Fruit fly (Drosophila melanogaster) whole organism, embryonic: ENCODE measurements around the gene CG42494.

ENCODE experiments used
- Antp ChIP-seq: fragments of 200-800 bp; sonication (Bioruptor generic); optimal IDR thresholded peaks from 3 replicates; lab custom pipeline; 2016; ENCODE audit warnings: missing biosample characterization, missing genetic modification characterization
- Bgb ChIP-seq: fragments of 200-800 bp; sonication (Bioruptor generic); IDR thresholded peaks from 2 replicates; pipeline ENCODE4 v1.3.6; 2022; ENCODE audit warnings: missing biosample characterization, missing genetic modification characterization; ENCODE audit not compliant: partially characterized antibody
- CG10209 ChIP-seq: fragments of 200-800 bp; sonication (Bioruptor generic); optimal IDR thresholded peaks from 3 replicates; lab custom pipeline; 2017; ENCODE audit warnings: missing biosample characterization, mild to moderate bottlenecking, missing genetic modification characterization, missing genetic modification reagents
- CG10267 ChIP-seq: fragments of 200-800 bp; sonication (Bioruptor generic); optimal IDR thresholded peaks from 2 replicates; lab custom pipeline; 2018; ENCODE audit warnings: missing biosample characterization, mild to moderate bottlenecking, missing genetic modification characterization, moderate library complexity
- CG12299 ChIP-seq: fragments of 200-800 bp; sonication (Bioruptor generic); optimal IDR thresholded peaks from 2 replicates; lab custom pipeline; 2018; ENCODE audit warnings: missing biosample characterization, mild to moderate bottlenecking, missing genetic modification characterization
- CG12391 ChIP-seq: fragments of 200-800 bp; sonication (Bioruptor generic); optimal IDR thresholded peaks from 3 replicates; lab custom pipeline; 2018; ENCODE audit warnings: missing biosample characterization, mild to moderate bottlenecking, missing genetic modification characterization, moderate library complexity
- CG13424 ChIP-seq: fragments of 200-800 bp; sonication (Bioruptor generic); optimal IDR thresholded peaks from 2 replicates; lab custom pipeline; 2019; ENCODE audit warnings: missing biosample characterization, mild to moderate bottlenecking, missing genetic modification characterization, moderate library complexity
- CG14014 ChIP-seq: fragments of 200-800 bp; sonication (Bioruptor generic); IDR thresholded peaks from 2 replicates; pipeline ENCODE4 v1.3.6; 2022; ENCODE audit warnings: missing biosample characterization, missing genetic modification characterization
- CG14710 ChIP-seq: fragments of 200-800 bp; sonication (Bioruptor generic); optimal IDR thresholded peaks from 3 replicates; lab custom pipeline; 2019; ENCODE audit warnings: missing biosample characterization, mild to moderate bottlenecking, missing genetic modification characterization, moderate library complexity
- CG15514 ChIP-seq: fragments of 200-800 bp; sonication (Bioruptor generic); optimal IDR thresholded peaks from 3 replicates; lab custom pipeline; 2017; ENCODE audit warnings: missing biosample characterization, missing genetic modification characterization, mild to moderate bottlenecking, moderate library complexity, missing genetic modification reagents
- CG17912 ChIP-seq: fragments of 200-800 bp; sonication (Bioruptor generic); optimal IDR thresholded peaks from 2 replicates; lab custom pipeline; 2018; ENCODE audit warnings: missing biosample characterization, mild to moderate bottlenecking, missing genetic modification characterization
- CG30403 ChIP-seq: fragments of 200-800 bp; sonication (Bioruptor generic); optimal IDR thresholded peaks from 3 replicates; lab custom pipeline; 2016; ENCODE audit warnings: missing biosample characterization, missing genetic modification characterization
- CG3065 ChIP-seq: fragments of 200-800 bp; sonication (Bioruptor generic); optimal IDR thresholded peaks from 2 replicates; lab custom pipeline; 2016; ENCODE audit warnings: missing biosample characterization, missing genetic modification characterization
- CG32532 ChIP-seq: fragments of 200-800 bp; sonication (Bioruptor generic); IDR thresholded peaks from 2 replicates; pipeline ENCODE4 v1.3.6; 2022; ENCODE audit warnings: missing biosample characterization, missing genetic modification characterization
- CG33557 ChIP-seq: fragments of 200-800 bp; sonication (Bioruptor generic); optimal IDR thresholded peaks from 2 replicates; lab custom pipeline; 2019; ENCODE audit warnings: missing biosample characterization, mild to moderate bottlenecking, missing genetic modification characterization, moderate library complexity
- CG4730 ChIP-seq: fragments of 200-800 bp; sonication (Bioruptor generic); IDR thresholded peaks from 2 replicates; pipeline ENCODE4 v1.3.6; 2022; ENCODE audit warnings: missing biosample characterization, missing genetic modification characterization
- CG5953 ChIP-seq: fragments of 200-800 bp; sonication (Bioruptor generic); IDR thresholded peaks from 2 replicates; pipeline ENCODE4 v1.3.6; 2022; ENCODE audit warnings: missing biosample characterization, missing genetic modification characterization
- CG6254 ChIP-seq: fragments of 200-800 bp; sonication (Bioruptor generic); optimal IDR thresholded peaks from 3 replicates; lab custom pipeline; 2017; ENCODE audit warnings: mild to moderate bottlenecking, missing biosample characterization, missing genetic modification reagents, missing genetic modification characterization
- CG9215 ChIP-seq: fragments of 200-800 bp; sonication (Bioruptor generic); IDR thresholded peaks from 2 replicates; pipeline ENCODE4 v1.3.6; 2022; ENCODE audit warnings: missing biosample characterization, missing genetic modification characterization
- Chrac-16 ChIP-seq: fragments of 200-800 bp; sonication (Bioruptor generic); optimal IDR thresholded peaks from 3 replicates; lab custom pipeline; 2016; ENCODE audit warnings: missing biosample characterization, missing genetic modification characterization
- Doc3 ChIP-seq: fragments of 200-800 bp; sonication (Bioruptor generic); IDR thresholded peaks from 3 replicates; pipeline ENCODE4 v1.3.6; 2022; ENCODE audit warnings: missing biosample characterization, missing genetic modification characterization; ENCODE audit not compliant: partially characterized antibody
- Dref ChIP-seq: fragments of 200-800 bp; sonication (Bioruptor generic); IDR thresholded peaks from 2 replicates; pipeline ENCODE4 v1.3.6; 2022; ENCODE audit warnings: missing biosample characterization, missing genetic modification characterization
- E2f1 ChIP-seq: fragments of 200-800 bp; sonication (Bioruptor generic); IDR thresholded peaks from 2 replicates; pipeline ENCODE4 v1.3.6; 2022; ENCODE audit warnings: missing biosample characterization, missing genetic modification characterization
- Fer1 ChIP-seq: fragments of 200-800 bp; sonication (Bioruptor generic); optimal IDR thresholded peaks from 2 replicates; lab custom pipeline; 2017; ENCODE audit warnings: missing biosample characterization, mild to moderate bottlenecking, missing genetic modification characterization
- Hey ChIP-seq: fragments of 200-800 bp; sonication (Bioruptor generic); optimal IDR thresholded peaks from 3 replicates; lab custom pipeline; 2018; ENCODE audit warnings: missing biosample characterization, mild to moderate bottlenecking, missing genetic modification characterization
- HmgZ ChIP-seq: fragments of 200-800 bp; sonication (Bioruptor generic); optimal IDR thresholded peaks from 2 replicates; lab custom pipeline; 2018; ENCODE audit warnings: missing biosample characterization, mild to moderate bottlenecking, missing genetic modification characterization
- Jarid2 ChIP-seq: fragments of 200-800 bp; sonication (Bioruptor generic); optimal IDR thresholded peaks from 3 replicates; lab custom pipeline; 2017; ENCODE audit warnings: mild to moderate bottlenecking, missing biosample characterization, missing genetic modification reagents, missing genetic modification characterization
- Lhr ChIP-seq: fragments of 200-800 bp; sonication (Bioruptor generic); optimal IDR thresholded peaks from 3 replicates; lab custom pipeline; 2017; ENCODE audit warnings: mild to moderate bottlenecking, missing biosample characterization, missing genetic modification reagents, missing genetic modification characterization
- Max ChIP-seq: fragments of 200-800 bp; sonication (Bioruptor generic); optimal IDR thresholded peaks from 2 replicates; lab custom pipeline; 2016; ENCODE audit warnings: missing biosample characterization, mild to moderate bottlenecking, missing genetic modification characterization
- Nf-YB ChIP-seq: fragments of 200-800 bp; sonication (Bioruptor generic); optimal IDR thresholded peaks from 3 replicates; lab custom pipeline; 2019; ENCODE audit warnings: missing biosample characterization, mild to moderate bottlenecking, missing genetic modification characterization, moderate library complexity
- Sox100B ChIP-seq: fragments of 200-800 bp; sonication (Bioruptor generic); optimal IDR thresholded peaks from 3 replicates; lab custom pipeline; 2018; ENCODE audit warnings: missing biosample characterization, mild to moderate bottlenecking, missing genetic modification characterization
- Sry-β ChIP-seq: fragments of 200-800 bp; sonication (Bioruptor generic); optimal IDR thresholded peaks from 2 replicates; lab custom pipeline; 2018; ENCODE audit warnings: missing biosample characterization, mild to moderate bottlenecking, missing genetic modification characterization, moderate library complexity
- al ChIP-seq: fragments of 200-800 bp; sonication (Bioruptor generic); IDR thresholded peaks from 2 replicates; pipeline ENCODE4 v1.3.6; 2022; ENCODE audit warnings: missing biosample characterization, missing genetic modification characterization
- chinmo ChIP-seq: fragments of 200-800 bp; sonication (Bioruptor generic); IDR thresholded peaks from 4 replicates; pipeline ENCODE4 v1.3.6; 2022; ENCODE audit warnings: missing biosample characterization, missing genetic modification characterization; ENCODE audit not compliant: partially characterized antibody
- da ChIP-seq: fragments of 200-800 bp; sonication (Bioruptor generic); optimal IDR thresholded peaks from 2 replicates; lab custom pipeline; 2016; ENCODE audit warnings: missing biosample characterization, missing genetic modification characterization
- esg ChIP-seq: fragments of 200-800 bp; sonication (Bioruptor generic); conservative IDR thresholded peaks from 2 replicates; pipeline ENCODE4 v1.3.6; 2022; ENCODE audit warnings: missing biosample characterization, missing genetic modification characterization
- ewg ChIP-seq: fragments of 200-800 bp; sonication (Bioruptor generic); optimal IDR thresholded peaks from 3 replicates; lab custom pipeline; 2017; ENCODE audit warnings: mild to moderate bottlenecking, missing biosample characterization, missing genetic modification reagents, missing genetic modification characterization
- fd3F ChIP-seq: fragments of 200-800 bp; sonication (Bioruptor generic); optimal IDR thresholded peaks from 2 replicates; lab custom pipeline; 2018; ENCODE audit warnings: missing biosample characterization, mild to moderate bottlenecking, missing genetic modification characterization, moderate library complexity
- gfzf ChIP-seq: fragments of 200-800 bp; sonication (Bioruptor generic); optimal IDR thresholded peaks from 2 replicates; lab custom pipeline; 2016; ENCODE audit warnings: missing biosample characterization, mild to moderate bottlenecking, missing genetic modification characterization, moderate library complexity
- org-1 ChIP-seq: fragments of 200-800 bp; sonication (Bioruptor generic); optimal IDR thresholded peaks from 2 replicates; lab custom pipeline; 2017; ENCODE audit warnings: missing biosample characterization, missing genetic modification characterization
- peb ChIP-seq: fragments of 200-800 bp; sonication (Bioruptor generic); IDR thresholded peaks from 2 replicates; pipeline ENCODE4 v1.3.6; 2022; ENCODE audit warnings: missing biosample characterization, missing genetic modification characterization
- pzg ChIP-seq: fragments of 200-800 bp; sonication (Bioruptor generic); optimal IDR thresholded peaks from 3 replicates; lab custom pipeline; 2018; ENCODE audit warnings: missing biosample characterization, mild to moderate bottlenecking, missing genetic modification characterization, moderate library complexity
- repo ChIP-seq: fragments of 200-800 bp; sonication (Bioruptor generic); optimal IDR thresholded peaks from 2 replicates; lab custom pipeline; 2016; ENCODE audit warnings: missing biosample characterization, missing genetic modification characterization
- ro ChIP-seq: fragments of 200-800 bp; sonication (Bioruptor generic); IDR thresholded peaks from 2 replicates; pipeline ENCODE4 v1.3.6; 2022; ENCODE audit warnings: missing biosample characterization, missing genetic modification characterization
- run ChIP-seq: fragments of 200-800 bp; sonication (Bioruptor generic); optimal IDR thresholded peaks from 3 replicates; lab custom pipeline; 2018; ENCODE audit warnings: missing biosample characterization, mild to moderate bottlenecking, missing genetic modification characterization
- tin ChIP-seq: fragments of 200-800 bp; sonication (Bioruptor generic); optimal IDR thresholded peaks from 3 replicates; lab custom pipeline; 2016; ENCODE audit warnings: missing biosample characterization, missing genetic modification characterization
- ttk ChIP-seq: fragments of 200-800 bp; sonication (Bioruptor generic); IDR thresholded peaks from 2 replicates; pipeline ENCODE4 v2.1.2; 2022; ENCODE audit warnings: missing biosample characterization, missing genetic modification characterization
- tx ChIP-seq: fragments of 200-800 bp; sonication (Bioruptor generic); optimal IDR thresholded peaks from 2 replicates; lab custom pipeline; 2016; ENCODE audit warnings: missing biosample characterization, missing genetic modification characterization
- zfh1 ChIP-seq: fragments of 200-800 bp; sonication (Bioruptor generic); IDR thresholded peaks from 3 replicates; pipeline ENCODE4 v1.3.6; 2022; ENCODE audit warnings: missing biosample characterization, missing genetic modification characterization

Gene CG42494

DNA sequence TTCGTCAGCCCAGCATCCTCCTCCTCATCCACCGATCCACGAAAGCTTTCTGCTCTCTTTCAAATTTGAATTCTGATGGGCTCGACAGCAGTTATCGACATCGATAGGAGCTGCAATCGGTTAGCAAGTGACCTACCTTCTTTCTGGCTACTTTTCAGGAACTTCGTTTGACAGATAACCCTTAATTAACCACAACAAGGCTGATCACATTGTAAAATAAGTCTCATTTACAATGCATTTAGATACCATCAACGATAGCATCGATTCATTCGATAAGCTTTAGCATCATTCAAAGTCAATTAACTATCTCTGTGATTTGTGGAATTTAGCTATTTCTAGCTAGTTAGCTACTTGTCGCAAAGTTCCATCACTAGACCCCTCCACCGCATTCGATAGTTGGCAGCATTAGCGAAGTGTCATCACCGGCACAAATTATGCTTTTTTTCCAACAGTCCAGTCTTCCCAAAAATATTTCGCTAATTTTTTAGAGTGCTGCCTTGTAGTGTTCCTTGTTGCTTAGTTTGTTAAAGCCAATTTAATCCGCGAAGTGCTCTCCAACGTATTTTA is 5.6 kb upstream of the CG42494 start, which contains the start of the genes MnM and Girdin (continued):
- no peak for TF ChIP-seq CG6254
- TF ChIP-seq Fer1 (GFP tag; lab: Kevin White, UChicago) = no peak
- TF ChIP-seq CG12391 = peak; percentile 75
- peak; percentile 44; the same call in 1 of the 2 replicates for TF ChIP-seq al (GFP tag; lab: Robert Waterston, UW)
- TF ChIP-seq run (tag; lab: Kevin White, UChicago) = no peak
- peak; percentile 43 for TF ChIP-seq Max (GFP tag; lab: Kevin White, UChicago)
- peak; percentile 40 for TF ChIP-seq CG33557 (GFP tag; lab: Kevin White, UChicago)
- 0 out of 2 replicates have a peak, but pooled peaks have one; percentile 30 for TF ChIP-seq peb (GFP tag; lab: Robert Waterston, UW)
- TF ChIP-seq org-1 (GFP tag; lab: Kevin White, UChicago) = peak; percentile 12
- TF ChIP-seq Chrac-16 = peak; percentile 61
- TF ChIP-seq da (GFP tag; lab: Kevin White, UChicago) = peak; percentile 28
- TF ChIP-seq CG32532 (GFP tag; lab: Robert Waterston, UW) = peak; percentile 53; the same call in 1 of the 2 replicates
- peak; percentile 16; the same call in 1 of the 3 replicates for TF ChIP-seq zfh1 (GFP tag; lab: Robert Waterston, UW)
- no peak for TF ChIP-seq CG3065 (GFP tag; lab: Kevin White, UChicago)
- TF ChIP-seq CG10209 (GFP tag; lab: Kevin White, UChicago) = peak; percentile 56
- no peak for TF ChIP-seq CG17912 (GFP tag; lab: Kevin White, UChicago)
- no peak for TF ChIP-seq ttk (GFP tag; lab: Robert Waterston, UW)
- peak; percentile 69 for TF ChIP-seq tin (GFP tag; lab: Kevin White, UChicago)
- peak; percentile 92 for TF ChIP-seq Sry-β (GFP tag; lab: Kevin White, UChicago)
- peak; percentile 82 for TF ChIP-seq pzg (GFP tag; lab: Kevin White, UChicago)
- peak; percentile 68 for TF ChIP-seq Dref (GFP tag; lab: Robert Waterston, UW)
- no peak for TF ChIP-seq CG12299 (tag; lab: Kevin White, UChicago)
- TF ChIP-seq Hey (tag; lab: Kevin White, UChicago) = no peak
- TF ChIP-seq CG9215 = peak; percentile 67
- peak; percentile 25; the same call in 1 of the 2 replicates for TF ChIP-seq E2f1 (GFP tag; lab: Robert Waterston, UW)
- peak; percentile 54 for TF ChIP-seq repo
- TF ChIP-seq HmgZ (tag; lab: Kevin White, UChicago) = peak; percentile 82
- TF ChIP-seq ewg = peak; percentile 10
- TF ChIP-seq esg (GFP tag; lab: Robert Waterston, UW) = peak; percentile 42
- peak; percentile 87 for TF ChIP-seq CG30403 (GFP tag; lab: Kevin White, UChicago)
- TF ChIP-seq Bgb (GFP tag; lab: Robert Waterston, UW) = peak; percentile 74
- no peak for TF ChIP-seq Nf-YB
- peak; percentile 72 for TF ChIP-seq Lhr (GFP tag; lab: Kevin White, UChicago)
- peak; percentile 74 for TF ChIP-seq tx
- peak; percentile 37; the same call in 1 of the 2 replicates for TF ChIP-seq CG14014 (GFP tag; lab: Robert Waterston, UW)
- peak; percentile 70 for TF ChIP-seq CG13424 (tag; lab: Kevin White, UChicago)
- TF ChIP-seq Sox100B = no peak
- no peak for TF ChIP-seq ro (GFP tag; lab: Robert Waterston, UW)
- TF ChIP-seq fd3F (GFP tag; lab: Kevin White, UChicago) = peak; percentile 43
- peak; percentile 82 for TF ChIP-seq Doc3 (GFP tag; lab: Robert Waterston, UW)
- peak; percentile 82 for TF ChIP-seq Antp (GFP tag; lab: Kevin White, UChicago)
- TF ChIP-seq CG5953 (GFP tag; lab: Robert Waterston, UW) = no peak
- TF ChIP-seq CG4730 = 0 out of 2 replicates have a peak, but pooled peaks have one; percentile 11
- TF ChIP-seq Jarid2 (GFP tag; lab: Kevin White, UChicago) = no peak
- TF ChIP-seq CG15514 (GFP tag; lab: Kevin White, UChicago) = peak; percentile 88
- TF ChIP-seq CG10267 = peak; percentile 55
- TF ChIP-seq CG14710 (tag; lab: Kevin White, UChicago) = peak; percentile 75
- 0 out of 4 replicates have a peak, but pooled peaks have one; percentile 4 for TF ChIP-seq chinmo
- peak; percentile 34 for TF ChIP-seq gfzf (GFP tag; lab: Kevin White, UChicago)
